Worm (Caenorhabditis elegans) whole organism, mixed stage, embryonic: ENCODE results near the gene srsx-31.

Source experiments
- M03D4.4 ChIP-seq: sonication (generic microtip); optimal IDR thresholded peaks from 2 replicates; lab custom pipeline; 2017; ENCODE audit warnings: mild to moderate bottlenecking, missing genetic modification characterization, missing compliant biosample characterization
- bed-3 ChIP-seq: fragments of 200-800 bp; sonication (Bioruptor generic); optimal IDR thresholded peaks from 3 replicates; lab custom pipeline; 2018; ENCODE audit warnings: mild to moderate bottlenecking, missing genetic modification characterization, moderate library complexity, missing compliant biosample characterization
- ceh-39 ChIP-seq: fragments of 150-350 bp; optimal IDR thresholded peaks from 2 replicates; lab custom pipeline; 2014; ENCODE audit warnings: missing biosample characterization, missing genetic modification characterization
- ceh-43 ChIP-seq: fragments of 200-800 bp; sonication (Bioruptor generic); optimal IDR thresholded peaks from 2 replicates; lab custom pipeline; 2018; ENCODE audit warnings: mild to moderate bottlenecking, missing genetic modification characterization, moderate library complexity, missing compliant biosample characterization
- mab-5 ChIP-seq: fragments of 150-350 bp; optimal IDR thresholded peaks from 2 replicates; lab custom pipeline; 2014; ENCODE audit warnings: missing biosample characterization, missing genetic modification characterization
- mep-1 ChIP-seq: fragments of 150-350 bp; optimal IDR thresholded peaks from 2 replicates; lab custom pipeline; 2017; ENCODE audit warnings: missing biosample characterization, missing genetic modification reagents, missing genetic modification characterization, inconsistent platforms
- nhr-12 ChIP-seq: fragments of 150-350 bp; optimal IDR thresholded peaks from 2 replicates; lab custom pipeline; 2014; ENCODE audit warnings: missing biosample characterization, missing genetic modification characterization
- nhr-237 ChIP-seq: fragments of 150-350 bp; optimal IDR thresholded peaks from 2 replicates; lab custom pipeline; 2014; ENCODE audit warnings: missing biosample characterization, missing genetic modification characterization
- snpc-4 ChIP-seq: fragments of 150-350 bp; optimal IDR thresholded peaks from 2 replicates; lab custom pipeline; 2014; ENCODE audit warnings: missing biosample characterization, missing genetic modification characterization
- tbx-8 ChIP-seq: fragments of 200-800 bp; sonication (Bioruptor generic); optimal IDR thresholded peaks from 2 replicates; lab custom pipeline; 2018; ENCODE audit warnings: mild to moderate bottlenecking, missing genetic modification characterization, moderate library complexity, missing compliant biosample characterization
- unc-120 ChIP-seq: sonication (generic microtip); optimal IDR thresholded peaks from 2 replicates; lab custom pipeline; 2017; ENCODE audit warnings: missing genetic modification characterization, missing compliant biosample characterization; ENCODE audit not compliant: poor library complexity, severe bottlenecking
- unc-62 ChIP-seq: fragments of 150-350 bp; optimal IDR thresholded peaks from 2 replicates; lab custom pipeline; 2014; ENCODE audit warnings: missing biosample characterization, missing genetic modification reagents, missing genetic modification characterization
- ztf-11 ChIP-seq: fragments of 150-350 bp; optimal IDR thresholded peaks from 2 replicates; lab custom pipeline; 2014; ENCODE audit warnings: missing biosample characterization, missing genetic modification characterization

- no peak for TF ChIP-seq nhr-12 (tag; lab: Kevin White, UChicago)
- no peak for TF ChIP-seq mep-1 (tag; lab: Kevin White, UChicago)
- no peak for TF ChIP-seq nhr-237 (tag; lab: Kevin White, UChicago)
- no peak for TF ChIP-seq ztf-11 (tag; lab: Kevin White, UChicago)
- TF ChIP-seq unc-120 (tag; lab: Kevin White, UChicago) = no peak
- no peak for TF ChIP-seq M03D4.4 (tag; lab: Kevin White, UChicago)
- no peak for TF ChIP-seq mab-5 (tag; lab: Kevin White, UChicago)
- TF ChIP-seq bed-3 (GFP tag; lab: Kevin White, UChicago) = no peak
- no peak for TF ChIP-seq snpc-4 (tag; lab: Kevin White, UChicago)
- no peak for TF ChIP-seq unc-62 (GFP tag; lab: Kevin White, UChicago)
- TF ChIP-seq tbx-8 (GFP tag; lab: Kevin White, UChicago) = no peak
- no peak for TF ChIP-seq ceh-39
- no peak for TF ChIP-seq ceh-43 (GFP tag; lab: Kevin White, UChicago)
Measured at ce11 chrV:11204452-11204851, 50.4 kb downstream of the srsx-31 start.
